Worm (Caenorhabditis elegans): ENCODE results near the gene E03H12.7.

Gene E03H12.7

DNA sequence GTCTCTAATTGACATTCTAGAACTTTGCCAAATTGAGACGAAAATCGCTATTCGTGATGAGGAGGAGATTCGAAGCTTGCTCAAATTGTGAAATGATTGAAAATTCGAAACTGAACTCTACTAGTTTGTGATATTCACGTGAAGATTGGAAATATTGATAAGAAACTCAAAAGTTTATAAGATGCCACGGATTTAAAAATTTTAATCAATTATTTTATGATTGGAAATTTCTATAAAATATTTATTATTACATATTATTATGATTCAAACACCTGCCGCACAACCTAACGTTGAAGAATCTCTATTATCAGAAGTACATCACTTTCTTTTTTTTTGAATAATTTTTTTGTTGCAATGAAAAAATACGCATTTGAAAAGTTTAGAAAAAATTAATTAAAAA is at the start of gene E03H12.7:
Gene E03H12.7, minus strand, starts transcription at position 101 of the 400 bp plus-strand sequence.
- TF ChIP-seq sox-2 (GFP tag; IDR thresholded peaks at IDR 0.05) (no peak), unc-3 (GFP tag; conservative IDR thresholded peaks at IDR 0.05) (no peak), unc-3 (tag; optimal IDR thresholded peaks at IDR 0.05) (no peak), K02D7.2 (tag; optimal IDR thresholded peaks at IDR 0.05) (no peak), ets-4 (tag; optimal IDR thresholded peaks at IDR 0.05) (no peak), lin-11 (tag; optimal IDR thresholded peaks at IDR 0.05) (no peak), hlh-13 (GFP tag; optimal IDR thresholded peaks at IDR 0.05) (no peak), ceh-19 (GFP tag; optimal IDR thresholded peaks at IDR 0.05) (no peak)

- TF ChIP-seq mec-3 (tag; optimal IDR thresholded peaks at IDR 0.05; ENCODE audit: borderline replicate concordance) (no peak), hlh-6 (tag; optimal IDR thresholded peaks at IDR 0.05) (no peak), K09A11.1 (tag; optimal IDR thresholded peaks at IDR 0.05; ENCODE audit: insufficient read depth) (no peak), pag-3 (tag; optimal IDR thresholded peaks at IDR 0.05; ENCODE audit: borderline replicate concordance) (no peak), ceh-45 (GFP tag; IDR thresholded peaks at IDR 0.05) (no peak), ttx-3 (tag; optimal IDR thresholded peaks at IDR 0.05) (no peak), ceh-48 (tag; optimal IDR thresholded peaks at IDR 0.05) (no peak), ceh-9 (tag; optimal IDR thresholded peaks at IDR 0.05) (no peak), che-1 (tag; optimal IDR thresholded peaks at IDR 0.05) (no peak)
Observed at ce11 chrIV:5037489-5037888, 49.1 kb upstream of the E03H12.7 start, which contains the start of gene C09B9.1. Gene C09B9.1, plus strand, starts transcription at chrIV:5037789.

DNA sequence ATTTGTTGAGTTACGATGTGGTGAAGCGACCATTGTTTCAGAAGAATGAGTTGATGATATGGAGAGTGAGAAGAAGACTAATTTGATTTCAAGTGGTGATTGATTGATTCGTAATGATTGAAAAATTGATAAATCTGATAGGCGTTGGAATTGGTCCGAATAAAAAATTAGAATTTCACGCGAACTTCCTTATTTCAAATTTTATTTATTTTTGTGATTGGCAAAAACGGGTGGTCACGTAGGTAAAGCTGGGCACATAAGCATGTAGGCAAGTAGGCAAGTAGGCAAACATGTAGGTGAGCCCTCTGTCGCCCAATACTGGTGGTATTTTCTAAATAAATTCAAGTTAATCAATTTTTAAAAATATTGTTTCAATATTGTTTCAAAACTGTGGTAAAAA is 44.8 kb upstream of the E03H12.7 start, which contains the start of gene C09B9.4:
Gene C09B9.4, minus strand, starts transcription at position 101 of the 400 bp plus-strand sequence.
- TF ChIP-seq unc-42 (tag; optimal IDR thresholded peaks at IDR 0.05) (no peak), Y22D7AL.16 (tag; optimal IDR thresholded peaks at IDR 0.05) (no peak), fkh-6 (tag; optimal IDR thresholded peaks at IDR 0.05) (no peak), ztf-16 (tag; optimal IDR thresholded peaks at IDR 0.05) (no peak), hlh-6 (tag; optimal IDR thresholded peaks at IDR 0.05) (no peak), unc-86 (tag; optimal IDR thresholded peaks at IDR 0.05) (no peak), hlh-30 (tag; optimal IDR thresholded peaks at IDR 0.05; ENCODE audit: insufficient read depth) (no peak), mec-3 (tag; optimal IDR thresholded peaks at IDR 0.05; ENCODE audit: borderline replicate concordance) (no peak), pros-1 (tag; optimal IDR thresholded peaks at IDR 0.05) (no peak), unc-55 (GFP tag; optimal IDR thresholded peaks at IDR 0.05) (no peak), ceh-19 (GFP tag; optimal IDR thresholded peaks at IDR 0.05) (no peak), ceh-14 (tag; optimal IDR thresholded peaks at IDR 0.05) (no peak), sox-2 (GFP tag; IDR thresholded peaks at IDR 0.05) (no peak), nhr-11 (tag; optimal IDR thresholded peaks at IDR 0.05) (no peak)

ce11 chrIV:5031346-5031745 is 42.9 kb upstream of the E03H12.7 start:
- TF ChIP-seq sox-2 (GFP tag; IDR thresholded peaks at IDR 0.05) (no peak), pha-2 (tag; optimal IDR thresholded peaks at IDR 0.05) (no peak), ceh-48 (tag; optimal IDR thresholded peaks at IDR 0.05) (no peak), unc-55 (GFP tag; optimal IDR thresholded peaks at IDR 0.05) (no peak), fkh-10 (GFP tag; optimal IDR thresholded peaks at IDR 0.05) (no peak), unc-3 (GFP tag; conservative IDR thresholded peaks at IDR 0.05) (no peak), unc-3 (tag; optimal IDR thresholded peaks at IDR 0.05) (no peak), zip-5 (tag; optimal IDR thresholded peaks at IDR 0.05) (no peak), ceh-2 (tag; optimal IDR thresholded peaks at IDR 0.05) (no peak)

ce11 chrIV:5028978-5029377 is 40.5 kb upstream of the E03H12.7 start, which contains the start of the genes best-6 and C09B9.2:
Gene best-6, minus strand, starts transcription at chrIV:5029078.
Gene C09B9.2, plus strand, starts transcription at chrIV:5029291.
- TF ChIP-seq unc-42 (tag; optimal IDR thresholded peaks at IDR 0.05) = no peak
- TF ChIP-seq ceh-30 (tag; optimal IDR thresholded peaks at IDR 0.05) = no peak
- TF ChIP-seq hlh-6 (tag; optimal IDR thresholded peaks at IDR 0.05) = no peak
- no peak for TF ChIP-seq C08G9.2 (tag; optimal IDR thresholded peaks at IDR 0.05)
